Worm (Caenorhabditis elegans) whole organism, L3 larva: Measurements from ENCODE around the gene srr-3.

Source experiments
- R02D3.7 ChIP-seq: fragments of 150-350 bp; optimal IDR thresholded peaks from 2 replicates; lab custom pipeline; 2014; ENCODE audit warnings: missing biosample characterization, missing genetic modification characterization
- ZK546.5 ChIP-seq: sonication (generic microtip); optimal IDR thresholded peaks from 2 replicates; lab custom pipeline; 2017; ENCODE audit warnings: missing biosample characterization, missing genetic modification characterization
- ama-1 ChIP-seq: fragments of 150-350 bp; optimal IDR thresholded peaks from 2 replicates; lab custom pipeline; 2018
- ceh-16 ChIP-seq: sonication (generic microtip); optimal IDR thresholded peaks from 2 replicates; lab custom pipeline; 2017; ENCODE audit warnings: missing biosample characterization, missing genetic modification characterization
- ceh-28 ChIP-seq: fragments of 150-350 bp; optimal IDR thresholded peaks from 2 replicates; lab custom pipeline; 2014; ENCODE audit warnings: missing biosample characterization, missing genetic modification reagents, missing genetic modification characterization
- ceh-82 ChIP-seq: fragments of 150-350 bp; optimal IDR thresholded peaks from 2 replicates; lab custom pipeline; 2014; ENCODE audit warnings: missing biosample characterization, missing genetic modification characterization
- ceh-9 ChIP-seq: sonication (generic microtip); optimal IDR thresholded peaks from 2 replicates; lab custom pipeline; 2018; ENCODE audit warnings: missing biosample characterization, missing genetic modification characterization
- daf-12 ChIP-seq: fragments of 150-350 bp; optimal IDR thresholded peaks from 2 replicates; lab custom pipeline; 2014; ENCODE audit warnings: missing biosample characterization, missing genetic modification reagents, missing genetic modification characterization
- egl-27 ChIP-seq: sonication (generic microtip); optimal IDR thresholded peaks from 4 replicates; lab custom pipeline; 2017; ENCODE audit warnings: missing biosample characterization, missing genetic modification reagents, missing genetic modification characterization
- egl-5 ChIP-seq: fragments of 150-350 bp; optimal IDR thresholded peaks from 2 replicates; lab custom pipeline; 2017; ENCODE audit warnings: missing biosample characterization, missing genetic modification reagents, missing genetic modification characterization, inconsistent platforms
- elt-2 ChIP-seq: sonication (generic microtip); optimal IDR thresholded peaks from 2 replicates; lab custom pipeline; 2016; ENCODE audit warnings: missing genetic modification reagents, mild to moderate bottlenecking, missing genetic modification characterization, missing compliant biosample characterization
- elt-3 ChIP-seq, 3 experiments: fragments of 150-350 bp in 1 of 3; sonication (generic microtip) in 2 of 3; optimal IDR thresholded peaks; 2 replicates in 2 of 3; 4 replicates in 1 of 3; lab custom pipeline; 2014 to 2017; ENCODE audit warnings: missing biosample characterization in 3 of 3, missing genetic modification characterization in 3 of 3
- fkh-10 ChIP-seq: sonication (generic microtip); optimal IDR thresholded peaks from 2 replicates; lab custom pipeline; 2017; ENCODE audit warnings: missing biosample characterization, missing genetic modification reagents, missing genetic modification characterization
- hmg-11 ChIP-seq: sonication (generic microtip); optimal IDR thresholded peaks from 2 replicates; lab custom pipeline; 2016; ENCODE audit warnings: missing genetic modification characterization, missing compliant biosample characterization
- jun-1 ChIP-seq: fragments of 150-350 bp; optimal IDR thresholded peaks from 2 replicates; lab custom pipeline; 2014; ENCODE audit warnings: missing biosample characterization, missing genetic modification reagents, missing genetic modification characterization
- lin-15B ChIP-seq: fragments of 150-350 bp; optimal IDR thresholded peaks from 2 replicates; lab custom pipeline; 2014; ENCODE audit warnings: missing biosample characterization, missing genetic modification characterization
- lin-39 ChIP-seq: fragments of 150-350 bp; optimal IDR thresholded peaks from 2 replicates; lab custom pipeline; 2018; ENCODE audit warnings: missing biosample characterization, missing genetic modification reagents, missing genetic modification characterization
- lsy-12 ChIP-seq: sonication (generic microtip); optimal IDR thresholded peaks from 2 replicates; lab custom pipeline; 2016; ENCODE audit warnings: mild to moderate bottlenecking, missing genetic modification characterization, missing compliant biosample characterization
- mdl-1 ChIP-seq: fragments of 150-350 bp; optimal IDR thresholded peaks from 2 replicates; lab custom pipeline; 2014; ENCODE audit warnings: missing biosample characterization, missing genetic modification characterization
- nfya-1 ChIP-seq: sonication (generic microtip); optimal IDR thresholded peaks from 2 replicates; lab custom pipeline; 2017; ENCODE audit warnings: missing genetic modification characterization, mild to moderate bottlenecking, missing compliant biosample characterization, antibody characterized with exemption, moderate library complexity; ENCODE audit not compliant: insufficient read depth
- nhr-12 ChIP-seq: fragments of 150-350 bp; optimal IDR thresholded peaks from 2 replicates; lab custom pipeline; 2014; ENCODE audit warnings: missing biosample characterization, missing genetic modification characterization
- nhr-25 ChIP-seq: sonication (generic microtip); optimal IDR thresholded peaks from 2 replicates; lab custom pipeline; 2017; ENCODE audit warnings: missing biosample characterization, missing genetic modification characterization
- nhr-67 ChIP-seq: fragments of 150-350 bp; optimal IDR thresholded peaks from 2 replicates; lab custom pipeline; 2014; ENCODE audit warnings: missing biosample characterization, missing genetic modification characterization
- nhr-76 ChIP-seq: fragments of 150-350 bp; sonication (generic microtip); optimal IDR thresholded peaks from 5 replicates; lab custom pipeline; 2014; ENCODE audit warnings: missing biosample characterization, missing genetic modification characterization
- nhr-77 ChIP-seq: fragments of 150-350 bp; optimal IDR thresholded peaks from 2 replicates; lab custom pipeline; 2014; ENCODE audit warnings: missing biosample characterization, missing genetic modification characterization
- pha-4 ChIP-seq: fragments of 150-350 bp; optimal IDR thresholded peaks from 2 replicates; lab custom pipeline; 2014; ENCODE audit warnings: missing biosample characterization, missing genetic modification reagents, missing genetic modification characterization
- pqm-1 ChIP-seq: fragments of 150-350 bp; optimal IDR thresholded peaks from 2 replicates; lab custom pipeline; 2017; ENCODE audit warnings: missing biosample characterization, missing genetic modification characterization, inconsistent platforms
- skn-1 ChIP-seq: fragments of 150-350 bp; optimal IDR thresholded peaks from 2 replicates; lab custom pipeline; 2014; ENCODE audit warnings: missing biosample characterization, missing genetic modification characterization
- snpc-4 ChIP-seq: fragments of 150-350 bp; optimal IDR thresholded peaks from 2 replicates; lab custom pipeline; 2014; ENCODE audit warnings: missing biosample characterization, missing genetic modification characterization
- tbx-2 ChIP-seq: sonication (generic microtip); optimal IDR thresholded peaks from 2 replicates; lab custom pipeline; 2016; ENCODE audit warnings: mild to moderate bottlenecking, missing genetic modification characterization, missing compliant biosample characterization
- unc-39 ChIP-seq: sonication (generic microtip); optimal IDR thresholded peaks from 4 replicates; lab custom pipeline; 2017; ENCODE audit warnings: missing biosample characterization, missing genetic modification characterization
- unc-62 ChIP-seq: fragments of 150-350 bp; sonication (generic microtip); optimal IDR thresholded peaks from 4 replicates; lab custom pipeline; 2014; ENCODE audit warnings: missing biosample characterization, missing genetic modification reagents, missing genetic modification characterization
- ztf-11 ChIP-seq: fragments of 150-350 bp; optimal IDR thresholded peaks from 2 replicates; lab custom pipeline; 2014; ENCODE audit warnings: missing biosample characterization, missing genetic modification characterization
- ztf-4 ChIP-seq: fragments of 150-350 bp; optimal IDR thresholded peaks from 2 replicates; lab custom pipeline; 2014; ENCODE audit warnings: missing biosample characterization, missing genetic modification characterization

The srr-3 gene

DNA sequence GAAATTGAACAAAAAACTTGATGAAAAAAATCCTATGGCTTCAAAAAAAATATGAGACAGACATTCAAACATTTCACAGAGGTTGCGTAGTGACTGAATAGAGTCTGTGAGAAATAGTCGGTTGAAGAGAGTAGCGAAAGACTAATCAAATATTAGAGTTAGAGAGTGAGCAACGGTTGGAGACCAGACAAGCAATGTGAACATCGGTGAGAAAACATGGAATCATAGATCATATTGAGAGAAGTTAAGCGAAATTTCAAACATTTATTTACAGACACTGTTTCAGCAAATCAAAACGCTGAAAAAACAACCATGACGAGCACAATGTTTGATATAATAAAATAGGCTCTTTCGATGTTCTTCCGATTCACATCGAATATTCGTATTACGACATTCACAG lies 1.9 kb downstream of the srr-3 start:
- peak; percentile 49 for TF ChIP-seq pha-4
- TF ChIP-seq ceh-9 (tag; lab: Kevin White, UChicago): no peak
- no peak for TF ChIP-seq elt-3 (tag; optimal IDR thresholded peaks at IDR 0.05; lab: Kevin White, UChicago)
- no peak for TF ChIP-seq nhr-12 (tag; lab: Kevin White, UChicago)
- no peak for TF ChIP-seq unc-62 (GFP tag; lab: Kevin White, UChicago)
- no peak for TF ChIP-seq egl-27
- TF ChIP-seq R02D3.7 (tag; lab: Kevin White, UChicago): no peak

DNA sequence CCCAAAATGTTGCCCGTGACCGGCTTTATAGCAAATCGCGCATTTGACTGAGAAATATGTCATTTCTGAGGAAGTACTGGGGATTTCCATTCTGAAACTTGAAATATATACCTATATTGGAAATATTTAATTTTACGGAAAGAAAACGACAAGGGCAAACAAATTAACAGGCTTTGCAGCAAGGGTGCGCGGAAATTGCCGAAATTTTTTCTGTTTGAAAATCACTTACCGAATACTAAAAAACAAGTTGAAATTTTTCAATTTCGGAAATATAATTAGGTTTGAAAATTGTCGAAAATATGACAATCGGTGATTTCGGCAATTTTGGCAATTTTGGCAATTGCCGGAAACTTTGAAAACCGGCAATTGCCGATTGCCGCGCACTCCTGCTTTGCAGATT lies 2.7 kb downstream of the srr-3 start, which contains the start of gene nhr-54:
TSS of gene nhr-54 (minus strand) at position 101 of the 400 bp plus-strand sequence.
- TF ChIP-seq fkh-10 (no peak), ztf-4 (tag; lab: Kevin White, UChicago) (no peak), snpc-4 (no peak), elt-2 (tag; lab: Kevin White, UChicago) (no peak), lin-39 (no peak), ztf-11 (tag; lab: Kevin White, UChicago) (no peak), ceh-16 (no peak), pqm-1 (tag; lab: Kevin White, UChicago) (no peak), tbx-2 (no peak), R02D3.7 (tag; lab: Kevin White, UChicago) (no peak), elt-3 (tag; optimal IDR thresholded peaks at IDR 0.05; lab: Kevin White, UChicago) (no peak), nhr-77 (tag; lab: Kevin White, UChicago) (no peak), egl-5 (tag; lab: Kevin White, UChicago) (no peak), ama-1 (lab: Kevin White, UChicago) (no peak), lin-15B (no peak), jun-1 (no peak), ceh-82 (tag; lab: Kevin White, UChicago) (no peak), hmg-11 (tag; lab: Kevin White, UChicago) (no peak), nhr-12 (tag; lab: Kevin White, UChicago) (no peak), ceh-28 (tag; lab: Kevin White, UChicago) (no peak)

DNA sequence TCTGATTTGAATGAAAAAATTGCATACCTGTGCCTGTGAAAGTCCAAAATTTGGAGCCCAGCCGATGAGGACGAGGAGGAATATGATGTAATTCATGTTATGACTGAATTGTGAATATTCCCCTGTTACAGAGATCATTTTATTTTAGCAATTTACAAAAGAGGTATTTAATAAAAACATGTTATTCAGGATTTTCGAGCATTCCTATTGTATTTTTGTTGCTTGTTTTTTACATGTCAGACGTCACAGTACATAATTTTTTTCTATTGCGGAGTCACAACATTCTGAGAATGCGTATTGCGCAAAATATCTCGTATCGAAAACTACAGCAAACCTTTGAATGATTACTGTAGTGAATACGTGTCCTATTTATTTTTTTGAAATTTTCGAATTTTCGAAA lies 5.4 kb downstream of the srr-3 start, which contains the start of gene F36D3.14:
TSS of gene F36D3.14 (minus strand) at position 101 of the 400 bp plus-strand sequence.
- TF ChIP-seq ceh-16: no peak
- TF ChIP-seq nhr-67 (tag; lab: Kevin White, UChicago): no peak
- no peak for TF ChIP-seq daf-12
- no peak for TF ChIP-seq skn-1
- TF ChIP-seq tbx-2: no peak
- no peak for TF ChIP-seq pha-4
- TF ChIP-seq hmg-11 (tag; lab: Kevin White, UChicago): no peak
- no peak for TF ChIP-seq lsy-12 (tag; lab: Kevin White, UChicago)
- no peak for TF ChIP-seq snpc-4
- no peak for TF ChIP-seq ceh-9 (tag; lab: Kevin White, UChicago)
- TF ChIP-seq lin-39: no peak
- TF ChIP-seq nfya-1 (tag; lab: Kevin White, UChicago): no peak
- no peak for TF ChIP-seq nhr-76 (tag; lab: Kevin White, UChicago)
- TF ChIP-seq unc-62 (GFP tag; lab: Kevin White, UChicago): no peak
- TF ChIP-seq ama-1 (lab: Kevin White, UChicago): no peak
- no peak for TF ChIP-seq unc-39 (tag; lab: Kevin White, UChicago)
- no peak for TF ChIP-seq nhr-77 (tag; lab: Kevin White, UChicago)

DNA sequence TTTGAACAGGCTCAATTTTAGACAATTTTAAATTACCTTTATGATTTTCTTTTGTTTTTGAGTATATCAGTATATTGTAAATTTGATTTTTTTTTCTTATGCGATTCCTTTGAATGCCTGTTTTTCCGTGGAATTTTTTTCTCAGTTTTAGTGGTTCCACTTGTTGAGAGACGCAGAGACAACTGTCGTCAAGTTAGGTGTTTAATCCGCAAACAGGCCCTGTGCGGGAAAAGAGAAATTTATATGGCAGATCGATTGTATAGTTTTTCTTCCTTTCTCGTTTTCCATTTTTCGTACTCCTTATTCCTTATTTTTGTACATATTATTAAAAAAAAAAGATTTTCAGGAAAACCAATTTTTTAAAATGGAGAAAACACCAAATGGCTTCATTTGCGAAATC lies 9.6 kb downstream of the srr-3 start, which contains the start of gene F36D3.1:
TSS of gene F36D3.1 (plus strand) at position 347 of the 400 bp plus-strand sequence.
- peak; percentile 64 for TF ChIP-seq lin-15B
- peak; percentile 58 for TF ChIP-seq pha-4
- TF ChIP-seq pqm-1 (tag; lab: Kevin White, UChicago): no peak
- TF ChIP-seq snpc-4: peak; percentile 70
- TF ChIP-seq mdl-1: no peak
- peak; percentile 15 for TF ChIP-seq skn-1
- peak; percentile 22 for TF ChIP-seq hmg-11 (tag; lab: Kevin White, UChicago)
- peak; percentile 70 for TF ChIP-seq nfya-1 (tag; lab: Kevin White, UChicago)
- TF ChIP-seq lsy-12 (tag; lab: Kevin White, UChicago): no peak
- peak; percentile 19 for TF ChIP-seq elt-2 (tag; lab: Kevin White, UChicago)
- TF ChIP-seq ceh-28 (tag; lab: Kevin White, UChicago): peak; percentile 36
- TF ChIP-seq elt-3 (tag; optimal IDR thresholded peaks at IDR 0.05; lab: Kevin White, UChicago): no peak
- no peak for TF ChIP-seq daf-12

DNA sequence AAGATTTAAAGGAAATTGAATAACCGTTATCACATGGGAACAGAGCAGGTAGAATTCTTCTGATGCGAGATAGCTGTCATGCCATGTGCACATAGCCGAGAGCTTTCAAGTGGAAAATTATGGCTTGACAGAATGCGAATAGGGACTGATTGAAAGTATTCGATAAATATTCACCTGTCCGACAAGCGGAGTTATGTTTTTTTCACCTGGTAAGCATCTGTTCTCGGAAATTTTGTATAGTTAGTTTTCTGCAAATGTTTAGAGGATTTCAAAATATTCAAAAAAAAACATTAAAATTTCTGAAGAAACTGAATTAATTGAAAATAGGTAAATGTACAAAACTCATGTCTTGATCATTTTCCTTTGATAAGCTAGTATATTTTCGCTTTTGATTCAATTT lies 11.1 kb downstream of the srr-3 start, which contains the start of gene srh-136:
TSS of gene srh-136 (minus strand) at position 93 of the 400 bp plus-strand sequence.
- TF ChIP-seq hmg-11 (tag; lab: Kevin White, UChicago) (no peak), ZK546.5 (tag; lab: Kevin White, UChicago) (no peak), fkh-10 (no peak), nhr-25 (tag; lab: Kevin White, UChicago) (no peak), nhr-76 (tag; lab: Kevin White, UChicago) (no peak)
